Fruit fly (Drosophila melanogaster): ENCODE results near the gene CG43127.

- TF ChIP-seq dsf (GFP tag; optimal IDR thresholded peaks at IDR 0.05; ENCODE audit: borderline replicate concordance) (no peak), brk (GFP tag; optimal IDR thresholded peaks at IDR 0.05) (no peak), psq (GFP tag; optimal IDR thresholded peaks at IDR 0.05) (no peak), dl (GFP tag; optimal IDR thresholded peaks at IDR 0.05; ENCODE audit: insufficient read depth in 1 of 2, partially characterized antibody in 2 of 2) (no peak), Hr83 (GFP tag; optimal IDR thresholded peaks at IDR 0.05; ENCODE audit: poor library complexity, severe bottlenecking) (no peak), foxo (GFP tag; optimal IDR thresholded peaks at IDR 0.05) (no peak), CG32264 (GFP tag; optimal IDR thresholded peaks at IDR 0.05) (no peak), Dif (GFP tag; optimal IDR thresholded peaks at IDR 0.05; ENCODE audit: partially characterized antibody) (no peak), rgr (GFP tag; optimal IDR thresholded peaks at IDR 0.05) (no peak), h (GFP tag; optimal IDR thresholded peaks at IDR 0.05) (no peak), fru (GFP tag; optimal IDR thresholded peaks at IDR 0.05) (no peak)
Observed at dm6 chr3L:10647158-10647557, 21.8 kb upstream of the CG43127 start.
